Worm (Caenorhabditis elegans): ENCODE measurements around the gene Y73B6BL.29.
"Not testable (repeated sequence)": the region's sequence is repeated elsewhere in the genome, so short reads cannot be mapped to it uniquely, and the experiment has no call there.

- not testable (repeated sequence) for TF ChIP-seq him-1, dao-5 (tag; optimal IDR thresholded peaks at IDR 0.05)
Measured at ce11 chrIV:6347213-6347612, 25.5 kb downstream of the Y73B6BL.29 start, which contains the start of gene Y73B6BL.289.

Data from whole organism, L4/young adult.